Worm (Caenorhabditis elegans): Measurements from ENCODE around the gene sru-39.

DNA sequence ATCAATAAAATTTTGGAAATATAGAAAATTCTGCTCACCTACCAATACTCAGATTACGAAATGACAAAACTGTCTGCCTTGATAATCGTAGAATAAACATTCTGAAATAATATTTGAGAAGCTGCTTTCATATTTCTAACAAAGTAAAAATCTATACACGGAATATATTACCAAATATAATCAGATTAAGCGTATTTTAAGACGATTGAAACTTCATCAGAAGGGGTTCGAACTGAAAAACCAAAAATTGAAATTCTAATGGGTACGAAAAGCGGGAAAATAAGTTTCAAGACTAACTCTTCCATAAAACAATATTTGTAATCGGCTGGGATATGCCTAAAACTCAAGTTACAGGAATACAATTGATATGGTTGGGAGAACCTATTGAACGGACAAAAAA, 23.9 kb upstream of the sru-39 start, which contains the start of gene F46B6.4:
- no peak for TF ChIP-seq pqm-1 (tag; optimal IDR thresholded peaks at IDR 0.05)
- TF ChIP-seq skn-1 (tag; optimal IDR thresholded peaks at IDR 0.05): no peak
- TF ChIP-seq zag-1 (tag; optimal IDR thresholded peaks at IDR 0.05): no peak
- no peak for TF ChIP-seq lin-1 (GFP tag; IDR thresholded peaks at IDR 0.05)
- TF ChIP-seq unc-39 (tag; optimal IDR thresholded peaks at IDR 0.05): no peak
- TF ChIP-seq daf-19 (GFP tag; conservative IDR thresholded peaks at IDR 0.05): no peak
- TF ChIP-seq ZK546.5 (tag; optimal IDR thresholded peaks at IDR 0.05): no peak
- TF ChIP-seq lin-13 (GFP tag; optimal IDR thresholded peaks at IDR 0.05): no peak
- TF ChIP-seq nhr-77 (tag; optimal IDR thresholded peaks at IDR 0.05): no peak
- no peak for TF ChIP-seq dmd-9 (GFP tag; IDR thresholded peaks at IDR 0.05)
- TF ChIP-seq gei-8 (GFP tag; optimal IDR thresholded peaks at IDR 0.05): no peak
- TF ChIP-seq F44E2.7 (GFP tag; IDR thresholded peaks at IDR 0.05): no peak
- no peak for TF ChIP-seq jun-1 (tag; optimal IDR thresholded peaks at IDR 0.05)

Data from whole organism, L4 larva.